Worm (Caenorhabditis elegans): ENCODE data around the gene C01F1.6.
A peak's percentile ranks its signal among the peaks of the same experiment; 100 is the strongest.

C01F1.6 gene

ce11 chrII:4281743-4282142, 6.3 kb downstream of the C01F1.6 start, which contains the start of gene C01F1.5:
Gene C01F1.5, minus strand, starts transcription at chrII:4281845.
- TF ChIP-seq nhr-11 (tag; optimal IDR thresholded peaks at IDR 0.05) (no peak), blmp-1 (tag; optimal IDR thresholded peaks at IDR 0.05) (peak; percentile 75)

ce11 chrII:4277639-4278038, 10.4 kb downstream of the C01F1.6 start:
- TF ChIP-seq egl-13 (tag; optimal IDR thresholded peaks at IDR 0.05): no peak
- no peak for TF ChIP-seq aha-1 (tag; optimal IDR thresholded peaks at IDR 0.05)
- TF ChIP-seq ceh-82 (tag; optimal IDR thresholded peaks at IDR 0.05): no peak
- TF ChIP-seq ama-1 (optimal IDR thresholded peaks at IDR 0.05): no peak
- no peak for TF ChIP-seq nhr-71 (tag; optimal IDR thresholded peaks at IDR 0.05)
- TF ChIP-seq aly-2 (tag; optimal IDR thresholded peaks at IDR 0.05): no peak

ce11 chrII:4276924-4277323, 11.1 kb downstream of the C01F1.6 start:
- no peak for TF ChIP-seq ceh-63 (GFP tag; optimal IDR thresholded peaks at IDR 0.05)
- TF ChIP-seq tlp-1 (tag; optimal IDR thresholded peaks at IDR 0.05): no peak
- no peak for TF ChIP-seq egl-27 (tag; optimal IDR thresholded peaks at IDR 0.05)

- TF ChIP-seq mab-9 (GFP tag; IDR thresholded peaks at IDR 0.05): no peak
- no peak for TF ChIP-seq Y116A8C.19 (tag; optimal IDR thresholded peaks at IDR 0.05; ENCODE audit: borderline replicate concordance)
- TF ChIP-seq ama-1 (optimal IDR thresholded peaks at IDR 0.05): no peak
- TF ChIP-seq skn-1 (tag; optimal IDR thresholded peaks at IDR 0.05): no peak
- TF ChIP-seq snpc-4 (tag; optimal IDR thresholded peaks at IDR 0.05): no peak
- TF ChIP-seq nhr-19 (GFP tag; conservative IDR thresholded peaks at IDR 0.05): no peak
- no peak for TF ChIP-seq ceh-63 (GFP tag; optimal IDR thresholded peaks at IDR 0.05)
- TF ChIP-seq sptf-1 (tag; optimal IDR thresholded peaks at IDR 0.05): no peak
- no peak for TF ChIP-seq nhr-77 (tag; optimal IDR thresholded peaks at IDR 0.05)
- TF ChIP-seq swsn-7 (tag; optimal IDR thresholded peaks at IDR 0.05): no peak
- no peak for TF ChIP-seq mef-2 (tag; optimal IDR thresholded peaks at IDR 0.05)
Observed at ce11 chrII:4275637-4276252, 12.3 kb downstream of the C01F1.6 start, which contains the start of gene npr-42. Gene npr-42, plus strand, starts transcription at chrII:4276202.

- no peak for TF ChIP-seq mab-9 (GFP tag; IDR thresholded peaks at IDR 0.05)
- no peak for TF ChIP-seq unc-30 (tag; optimal IDR thresholded peaks at IDR 0.05)
- TF ChIP-seq nhr-84 (tag; optimal IDR thresholded peaks at IDR 0.05): no peak
- TF ChIP-seq C34B4.2 (tag; optimal IDR thresholded peaks at IDR 0.05): no peak
Observed at ce11 chrII:4267711-4268110, 20.3 kb downstream of the C01F1.6 start.

ce11 chrII:4258683-4259082, 29.3 kb downstream of the C01F1.6 start, which contains the start of gene clec-135:
Gene clec-135, minus strand, starts transcription at chrII:4258783.
- TF ChIP-seq fkh-10 (GFP tag; optimal IDR thresholded peaks at IDR 0.05) (no peak), lir-3 (tag; optimal IDR thresholded peaks at IDR 0.05; ENCODE audit: poor library complexity) (no peak), blmp-1 (tag; optimal IDR thresholded peaks at IDR 0.05) (no peak), tlp-1 (tag; optimal IDR thresholded peaks at IDR 0.05) (no peak), F16B12.6 (tag; optimal IDR thresholded peaks at IDR 0.05) (no peak), ceh-63 (GFP tag; optimal IDR thresholded peaks at IDR 0.05) (no peak), alr-1 (tag; optimal IDR thresholded peaks at IDR 0.05; ENCODE audit: borderline replicate concordance) (no peak), unc-30 (tag; optimal IDR thresholded peaks at IDR 0.05) (no peak)

ce11 chrII:4256541-4257001, 31.4 kb downstream of the C01F1.6 start, which contains the start of gene C16A11.7:
Gene C16A11.7, minus strand, starts transcription at chrII:4256951.
- TF ChIP-seq irx-1 (tag; optimal IDR thresholded peaks at IDR 0.05): no peak
- TF ChIP-seq ets-5 (GFP tag; IDR thresholded peaks at IDR 0.05): no peak
- TF ChIP-seq ztf-4 (tag; optimal IDR thresholded peaks at IDR 0.05): no peak
- TF ChIP-seq dsc-1 (tag; optimal IDR thresholded peaks at IDR 0.05): no peak
- TF ChIP-seq fos-1 (tag; optimal IDR thresholded peaks at IDR 0.05): no peak
- no peak for TF ChIP-seq rnt-1 (tag; optimal IDR thresholded peaks at IDR 0.05)
- no peak for TF ChIP-seq elt-3 (tag; optimal IDR thresholded peaks at IDR 0.05)
- TF ChIP-seq pqm-1 (tag; optimal IDR thresholded peaks at IDR 0.05): no peak
- TF ChIP-seq snu-23 (GFP tag; optimal IDR thresholded peaks at IDR 0.05): no peak
- TF ChIP-seq C16A3.4 (tag; optimal IDR thresholded peaks at IDR 0.05): no peak
- no peak for TF ChIP-seq aly-2 (tag; optimal IDR thresholded peaks at IDR 0.05)
- TF ChIP-seq sptf-1 (tag; optimal IDR thresholded peaks at IDR 0.05): no peak
- TF ChIP-seq zip-4 (GFP tag; optimal IDR thresholded peaks at IDR 0.05): no peak
- TF ChIP-seq nhr-20 (tag; optimal IDR thresholded peaks at IDR 0.05): no peak
- no peak for TF ChIP-seq efl-1 (optimal IDR thresholded peaks at IDR 0.05)
- TF ChIP-seq efl-1 (GFP tag; optimal IDR thresholded peaks at IDR 0.05 in 1 of 2): no peak
- no peak for TF ChIP-seq nhr-85 (tag)
- TF ChIP-seq lin-35 (GFP tag; optimal IDR thresholded peaks at IDR 0.05): no peak

Data from whole organism, L1 larva.